Fruit fly (Drosophila melanogaster): Measurements from ENCODE around the gene Atxn7.
A peak's percentile ranks its signal among the peaks of the same experiment; 100 is the strongest.

Gene Atxn7

DNA sequence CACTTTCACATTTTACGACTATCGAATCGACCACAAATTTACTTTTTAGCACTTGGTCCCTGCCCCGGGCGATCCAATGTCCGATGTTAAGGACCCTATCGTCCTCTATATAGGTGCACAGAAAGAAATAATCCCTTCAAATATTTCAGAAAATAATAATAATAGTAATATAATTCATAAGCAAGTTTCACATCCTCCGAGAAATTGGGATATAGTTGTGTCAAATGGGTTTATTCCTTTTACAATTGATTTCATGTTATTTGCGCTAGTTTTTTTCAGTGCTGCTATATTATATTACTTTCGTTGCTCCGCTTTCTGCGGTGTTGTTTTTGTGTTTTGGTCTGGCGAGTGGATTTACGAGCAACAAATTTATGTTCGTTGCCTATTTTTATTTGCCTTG lies 27.2 kb upstream of the Atxn7 start (continued):
- TF ChIP-seq CG12219 (GFP tag; optimal IDR thresholded peaks at IDR 0.05) (no peak), CG12391 (tag; optimal IDR thresholded peaks at IDR 0.05) (peak; percentile 45), NfI (GFP tag; optimal IDR thresholded peaks at IDR 0.05) (peak; percentile 42), CG16815 (GFP tag; optimal IDR thresholded peaks at IDR 0.05) (no peak), ro (GFP tag; IDR thresholded peaks at IDR 0.05) (no peak), Mrtf (GFP tag; IDR thresholded peaks at IDR 0.05) (no peak), fd96Cb (tag; optimal IDR thresholded peaks at IDR 0.05) (no peak), inv (GFP tag; IDR thresholded peaks at IDR 0.05; ENCODE audit: partially characterized antibody) (no peak), luna (GFP tag; optimal IDR thresholded peaks at IDR 0.05) (no peak), Fer1 (GFP tag; optimal IDR thresholded peaks at IDR 0.05) (no peak), CG11696 (GFP tag; IDR thresholded peaks at IDR 0.05) (no peak), CG11560 (tag; IDR thresholded peaks at IDR 0.05) (no peak), gsb-n (tag; optimal IDR thresholded peaks at IDR 0.05) (no peak), schlank (tag; optimal IDR thresholded peaks at IDR 0.05) (no peak), CG6765 (GFP tag; optimal IDR thresholded peaks at IDR 0.05) (no peak), Hr3 (GFP tag; optimal IDR thresholded peaks at IDR 0.05) (no peak), toy (GFP tag; IDR thresholded peaks at IDR 0.05) (no peak), CG9215 (GFP tag; IDR thresholded peaks at IDR 0.05) (no peak), disco-r (GFP tag; optimal IDR thresholded peaks at IDR 0.05) (no peak), vvl (GFP tag; IDR thresholded peaks at IDR 0.05) (no peak), CG8765 (GFP tag; IDR thresholded peaks at IDR 0.05) (no peak), al (GFP tag; IDR thresholded peaks at IDR 0.05) (no peak), sna (GFP tag; IDR thresholded peaks at IDR 0.05; ENCODE audit: partially characterized antibody) (no peak), HLH4C (GFP tag; IDR thresholded peaks at IDR 0.05; ENCODE audit: partially characterized antibody) (no peak), pnt (GFP tag; optimal IDR thresholded peaks at IDR 0.05) (no peak), CG6272 (GFP tag; IDR thresholded peaks at IDR 0.05) (no peak), grn (GFP tag; optimal IDR thresholded peaks at IDR 0.05) (no peak), hth (optimal IDR thresholded peaks at IDR 0.05) (no peak), shn (GFP tag; optimal IDR thresholded peaks at IDR 0.05) (no peak), Dll (GFP tag; IDR thresholded peaks at IDR 0.05; ENCODE audit: partially characterized antibody) (no peak), gt (GFP tag; IDR thresholded peaks at IDR 0.05) (no peak), CG12155 (GFP tag; optimal IDR thresholded peaks at IDR 0.05) (peak; percentile 16), CG14050 (GFP tag; IDR thresholded peaks at IDR 0.05) (peak; percentile 22; the same call in 1 of the 3 replicates), CG2199 (GFP tag; IDR thresholded peaks at IDR 0.05) (no peak), CG5180 (GFP tag; optimal IDR thresholded peaks at IDR 0.05) (no peak), CG15514 (GFP tag; optimal IDR thresholded peaks at IDR 0.05) (no peak), D (optimal IDR thresholded peaks at IDR 0.05) (no peak), D (GFP tag; optimal IDR thresholded peaks at IDR 0.05) (no peak), Ptx1 (GFP tag; IDR thresholded peaks at IDR 0.05) (peak; percentile 39), Dad (GFP tag; optimal IDR thresholded peaks at IDR 0.05) (no peak), CG8944 (GFP tag; optimal IDR thresholded peaks at IDR 0.05) (no peak), CG18599 (GFP tag; optimal IDR thresholded peaks at IDR 0.05) (peak; percentile 81), zf30C (GFP tag; optimal IDR thresholded peaks at IDR 0.05) (no peak), CG2202 (tag; optimal IDR thresholded peaks at IDR 0.05) (no peak), CG8290 (GFP tag; optimal IDR thresholded peaks at IDR 0.05) (no peak), CG8290 (tag; optimal IDR thresholded peaks at IDR 0.05) (no peak), CG6689 (GFP tag; IDR thresholded peaks at IDR 0.05) (no peak), CG6175 (GFP tag; IDR thresholded peaks at IDR 0.05) (no peak), bsh (GFP tag; optimal IDR thresholded peaks at IDR 0.05) (no peak), salm (tag; optimal IDR thresholded peaks at IDR 0.05) (no peak), ara (GFP tag; IDR thresholded peaks at IDR 0.05) (0 out of 2 replicates have a peak, but pooled peaks have one; percentile 7), CG15073 (GFP tag; optimal IDR thresholded peaks at IDR 0.05) (no peak), gfzf (GFP tag; optimal IDR thresholded peaks at IDR 0.05) (no peak)

Data from whole organism, embryonic.